Worm (Caenorhabditis elegans) whole organism, L4/young adult: Measurements from ENCODE around the gene snap-29.

Experiments used
- W03F9.2 ChIP-seq: fragments of 150-350 bp; optimal IDR thresholded peaks from 2 replicates; lab custom pipeline; 2014; ENCODE audit warnings: missing biosample characterization, missing genetic modification characterization
- dao-5 ChIP-seq: sonication (generic microtip); optimal IDR thresholded peaks from 2 replicates; lab custom pipeline; 2016; ENCODE audit warnings: missing genotype, missing genetic modification characterization, moderate library complexity, missing compliant biosample characterization
- him-1 ChIP-seq: sonication (generic microtip); optimal IDR thresholded peaks from 2 replicates; lab custom pipeline; 2016; ENCODE audit warnings: missing genotype, missing genetic modification reagents, missing genetic modification characterization, missing compliant biosample characterization

ce11 chrIII:8805815-8806214 lies 29.8 kb downstream of the snap-29 start:
- TF ChIP-seq dao-5 (tag; lab: Kevin White, UChicago) = no peak
- no peak for TF ChIP-seq him-1 (tag; lab: Kevin White, UChicago)
- TF ChIP-seq W03F9.2 = no peak
